Worm (Caenorhabditis elegans) whole organism, young adult: Measurements from ENCODE around the gene dylt-2.

ENCODE experiments used
- B0035.1 ChIP-seq: sonication (generic microtip); optimal IDR thresholded peaks from 2 replicates; lab custom pipeline; 2016; ENCODE audit warnings: missing genetic modification characterization, mild to moderate bottlenecking, missing compliant biosample characterization, missing genotype, missing genetic modification reagents
- F57C9.4 ChIP-seq: sonication (generic microtip); optimal IDR thresholded peaks from 2 replicates; lab custom pipeline; 2017; ENCODE audit warnings: mild to moderate bottlenecking, missing genetic modification characterization, missing compliant biosample characterization
- T07F8.4 ChIP-seq: sonication (generic microtip); optimal IDR thresholded peaks from 2 replicates; lab custom pipeline; 2016; ENCODE audit warnings: mild to moderate bottlenecking, missing genetic modification characterization, moderate library complexity, missing compliant biosample characterization
- T26A5.8 ChIP-seq: sonication (generic microtip); optimal IDR thresholded peaks from 2 replicates; lab custom pipeline; 2016; ENCODE audit warnings: missing genetic modification characterization, missing compliant biosample characterization
- Y56A3A.18 ChIP-seq: fragments of 200-800 bp; sonication (Bioruptor generic); IDR thresholded peaks from 2 replicates; pipeline ENCODE4 v1.3.6; 2022; ENCODE audit warnings: missing genetic modification reagents, missing genetic modification characterization, missing compliant biosample characterization
- ZK185.1 ChIP-seq: sonication (generic microtip); optimal IDR thresholded peaks from 2 replicates; lab custom pipeline; 2016; ENCODE audit warnings: mild to moderate bottlenecking, missing genetic modification characterization, missing compliant biosample characterization; ENCODE audit not compliant: poor library complexity, severe bottlenecking
- aptf-2 ChIP-seq: fragments of 200-800 bp; sonication (Bioruptor generic); conservative IDR thresholded peaks from 2 replicates; pipeline ENCODE4 v1.3.6; 2022; ENCODE audit warnings: missing genetic modification reagents, missing genetic modification characterization, missing compliant biosample characterization
- atf-7 ChIP-seq: sonication (generic microtip); optimal IDR thresholded peaks from 2 replicates; lab custom pipeline; 2017; ENCODE audit warnings: mild to moderate bottlenecking, missing genetic modification characterization, missing compliant biosample characterization
- attf-3 ChIP-seq: fragments of 200-800 bp; sonication (Bioruptor generic); conservative IDR thresholded peaks from 2 replicates; pipeline ENCODE4 v1.3.6; 2022; ENCODE audit warnings: missing genetic modification reagents, missing genetic modification characterization, missing compliant biosample characterization
- attf-6 ChIP-seq: fragments of 200-800 bp; sonication (Bioruptor generic); IDR thresholded peaks from 2 replicates; pipeline ENCODE4 v1.3.6; 2022; ENCODE audit warnings: missing genetic modification reagents, missing genetic modification characterization, missing compliant biosample characterization
- bed-1 ChIP-seq: fragments of 200-800 bp; sonication (Bioruptor generic); IDR thresholded peaks from 2 replicates; pipeline ENCODE4 v1.3.6; 2022; ENCODE audit warnings: missing genetic modification reagents, missing genetic modification characterization, missing compliant biosample characterization
- ccch-3 ChIP-seq: fragments of 200-800 bp; sonication (Bioruptor generic); optimal IDR thresholded peaks from 2 replicates; lab custom pipeline; 2018; ENCODE audit warnings: mild to moderate bottlenecking, missing genetic modification characterization, missing compliant biosample characterization
- cebp-1 ChIP-seq, 2 experiments: fragments of 200-800 bp in 1 of 2; sonication (Bioruptor generic) in 1 of 2; sonication (generic microtip) in 1 of 2; IDR thresholded peaks in 1 of 2; optimal IDR thresholded peaks in 1 of 2; 2 replicates each; pipeline versions ENCODE4 v1.3.6 to Lab custom; 2017 to 2022; ENCODE audit warnings: missing compliant biosample characterization in 2 of 2, missing genetic modification characterization in 2 of 2, mild to moderate bottlenecking in 1 of 2, missing genetic modification reagents in 1 of 2, moderate library complexity in 1 of 2
- cebp-2 ChIP-seq: fragments of 200-800 bp; sonication (Bioruptor generic); IDR thresholded peaks from 2 replicates; pipeline ENCODE4 v1.3.6; 2022; ENCODE audit warnings: missing genetic modification characterization, missing compliant biosample characterization
- ceh-100 ChIP-seq: fragments of 200-800 bp; sonication (Bioruptor generic); IDR thresholded peaks from 2 replicates; pipeline ENCODE4 v1.3.6; 2022; ENCODE audit warnings: missing genetic modification reagents, missing genetic modification characterization, missing compliant biosample characterization
- ceh-91 ChIP-seq: fragments of 200-800 bp; sonication (Bioruptor generic); IDR thresholded peaks from 2 replicates; pipeline ENCODE4 v1.3.6; 2022; ENCODE audit warnings: missing genetic modification reagents, missing genetic modification characterization, missing compliant biosample characterization
- chd-7 ChIP-seq: sonication (generic microtip); optimal IDR thresholded peaks from 2 replicates; lab custom pipeline; 2016; ENCODE audit warnings: mild to moderate bottlenecking, missing genetic modification characterization, moderate library complexity, missing compliant biosample characterization
- die-1 ChIP-seq: sonication (generic microtip); optimal IDR thresholded peaks from 2 replicates; lab custom pipeline; 2016; ENCODE audit warnings: missing genotype, mild to moderate bottlenecking, missing genetic modification characterization, missing compliant biosample characterization
- dpff-1 ChIP-seq: sonication (generic microtip); optimal IDR thresholded peaks from 2 replicates; lab custom pipeline; 2017; ENCODE audit warnings: mild to moderate bottlenecking, missing genetic modification characterization, missing compliant biosample characterization
- him-1 ChIP-seq: sonication (generic microtip); optimal IDR thresholded peaks from 2 replicates; lab custom pipeline; 2016; ENCODE audit warnings: missing genotype, missing genetic modification reagents, missing genetic modification characterization, missing compliant biosample characterization
- hmg-20 ChIP-seq: fragments of 200-800 bp; sonication (Bioruptor generic); IDR thresholded peaks from 2 replicates; pipeline ENCODE4 v1.3.6; 2022; ENCODE audit warnings: missing genetic modification reagents, missing genetic modification characterization, missing compliant biosample characterization
- lag-1 ChIP-seq: fragments of 200-800 bp; sonication (Bioruptor generic); IDR thresholded peaks from 2 replicates; pipeline ENCODE4 v1.3.6; 2022; ENCODE audit warnings: missing genetic modification reagents, missing genetic modification characterization, missing compliant biosample characterization
- lin-54 ChIP-seq: fragments of 200-800 bp; sonication (Bioruptor generic); optimal IDR thresholded peaks from 2 replicates; lab custom pipeline; 2018; ENCODE audit warnings: mild to moderate bottlenecking, missing genetic modification characterization, missing compliant biosample characterization
- lsl-1 ChIP-seq: fragments of 200-800 bp; sonication (Bioruptor generic); optimal IDR thresholded peaks from 2 replicates; lab custom pipeline; 2018; ENCODE audit warnings: mild to moderate bottlenecking, missing genetic modification characterization, moderate library complexity, missing compliant biosample characterization
- lsy-27 ChIP-seq: sonication (generic microtip); optimal IDR thresholded peaks from 2 replicates; lab custom pipeline; 2017; ENCODE audit warnings: missing genetic modification characterization, mild to moderate bottlenecking, missing compliant biosample characterization, antibody characterized with exemption, missing genotype, borderline replicate concordance; ENCODE audit not compliant: insufficient read depth
- madf-6 ChIP-seq: fragments of 200-800 bp; sonication (Bioruptor generic); IDR thresholded peaks from 2 replicates; pipeline ENCODE4 v1.3.6; 2022; ENCODE audit warnings: missing genetic modification reagents, missing genetic modification characterization, missing compliant biosample characterization
- madf-8 ChIP-seq: fragments of 200-800 bp; sonication (Bioruptor generic); conservative IDR thresholded peaks from 2 replicates; pipeline ENCODE4 v1.3.6; 2022; ENCODE audit warnings: missing genetic modification reagents, missing genetic modification characterization, missing compliant biosample characterization
- mcd-1 ChIP-seq: fragments of 200-800 bp; sonication (Bioruptor generic); IDR thresholded peaks from 2 replicates; pipeline ENCODE4 v1.3.6; 2022; ENCODE audit warnings: missing genetic modification reagents, missing genetic modification characterization, missing compliant biosample characterization
- nfyb-1 ChIP-seq: fragments of 200-800 bp; sonication (Bioruptor generic); IDR thresholded peaks from 2 replicates; pipeline ENCODE4 v1.3.6; 2022; ENCODE audit warnings: missing genetic modification reagents, missing genetic modification characterization, missing compliant biosample characterization
- nhr-179 ChIP-seq: sonication (generic microtip); optimal IDR thresholded peaks from 2 replicates; lab custom pipeline; 2016; ENCODE audit warnings: mild to moderate bottlenecking, missing genetic modification characterization, missing compliant biosample characterization
- nhr-80 ChIP-seq: sonication (generic microtip); optimal IDR thresholded peaks from 2 replicates; lab custom pipeline; 2016; ENCODE audit warnings: missing genetic modification characterization, missing compliant biosample characterization
- repo-1 ChIP-seq: sonication (generic microtip); optimal IDR thresholded peaks from 2 replicates; lab custom pipeline; 2017; ENCODE audit warnings: mild to moderate bottlenecking, missing genetic modification characterization, missing compliant biosample characterization
- sea-2 ChIP-seq: fragments of 200-800 bp; sonication (Bioruptor generic); IDR thresholded peaks from 2 replicates; pipeline ENCODE4 v1.3.6; 2022; ENCODE audit warnings: missing genetic modification characterization, missing compliant biosample characterization
- unc-130 ChIP-seq: sonication (generic microtip); optimal IDR thresholded peaks from 2 replicates; lab custom pipeline; 2016; ENCODE audit warnings: missing genetic modification reagents, missing genetic modification characterization, missing compliant biosample characterization
- xnd-1 ChIP-seq: sonication (generic microtip); optimal IDR thresholded peaks from 2 replicates; lab custom pipeline; 2016; ENCODE audit warnings: missing genotype, missing genetic modification reagents, missing genetic modification characterization, missing compliant biosample characterization
- ztf-22 ChIP-seq: fragments of 200-800 bp; sonication (Bioruptor generic); optimal IDR thresholded peaks from 2 replicates; lab custom pipeline; 2018; ENCODE audit warnings: mild to moderate bottlenecking, missing genetic modification characterization, moderate library complexity, missing compliant biosample characterization
- ztf-25 ChIP-seq: fragments of 200-800 bp; sonication (Bioruptor generic); IDR thresholded peaks from 2 replicates; pipeline ENCODE4 v1.3.6; 2022; ENCODE audit warnings: missing genetic modification reagents, missing genetic modification characterization, missing compliant biosample characterization

Gene dylt-2

DNA sequence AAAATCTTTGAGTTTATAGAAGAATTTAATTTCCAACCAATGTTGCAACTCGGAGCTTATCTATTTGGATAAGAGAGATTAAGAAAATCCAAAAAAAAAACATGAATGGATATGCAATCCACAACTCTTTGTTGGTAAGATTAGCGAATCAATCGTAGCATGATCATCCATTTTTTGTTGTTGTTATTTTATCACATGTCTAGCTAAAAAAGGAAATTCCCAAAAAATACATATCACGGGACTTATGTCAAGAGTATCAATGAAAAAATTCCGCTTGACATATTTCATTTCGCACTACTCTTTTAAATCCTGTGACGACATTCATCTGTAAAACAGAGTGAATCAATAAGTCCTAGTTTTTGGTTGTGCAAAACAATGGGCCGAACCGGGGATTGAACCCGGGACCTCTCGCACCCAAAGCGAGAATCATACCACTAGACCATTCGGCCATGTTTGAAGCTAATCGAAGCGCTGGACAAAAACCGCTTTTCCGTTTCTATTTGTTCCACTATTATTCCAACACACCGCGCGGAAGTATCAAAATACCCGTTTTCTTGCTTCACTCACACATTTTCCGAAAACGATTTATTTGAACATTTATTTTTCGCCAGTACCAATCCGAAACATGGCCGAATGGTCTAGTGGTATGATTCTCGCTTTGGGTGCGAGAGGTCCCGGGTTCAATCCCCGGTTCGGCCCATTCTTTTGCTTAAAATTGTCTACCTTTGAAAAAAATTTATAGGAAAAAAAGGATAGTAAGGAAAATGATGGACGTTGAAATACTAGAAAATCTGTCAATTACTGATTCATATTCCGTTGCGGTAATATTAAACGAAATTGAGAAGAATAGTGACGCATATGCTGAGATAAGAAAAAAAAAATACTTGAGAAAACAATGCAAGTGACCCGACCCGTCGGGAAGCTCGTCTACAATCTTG lies 29.4 kb upstream of the dylt-2 start (continued):
- TF ChIP-seq sea-2 (GFP tag; lab: Robert Waterston, UW) (no peak), him-1 (tag; lab: Kevin White, UChicago) (peak; percentile 46), ZK185.1 (tag; lab: Kevin White, UChicago) (peak; percentile 54), cebp-2 (GFP tag; lab: Robert Waterston, UW) (no peak), madf-6 (no peak), hmg-20 (GFP tag; lab: Robert Waterston, UW) (no peak), T07F8.4 (tag; lab: Kevin White, UChicago) (peak; percentile 49), repo-1 (no peak)

ce11 chrX:8963469-8963868 lies 23.5 kb upstream of the dylt-2 start:
- TF ChIP-seq dpff-1 (no peak), cebp-1 (GFP tag; IDR thresholded peaks at IDR 0.05; lab: Robert Waterston, UW) (no peak), cebp-1 (tag; optimal IDR thresholded peaks at IDR 0.05; lab: Kevin White, UChicago) (no peak), aptf-2 (GFP tag; lab: Robert Waterston, UW) (no peak), ceh-100 (GFP tag; lab: Robert Waterston, UW) (no peak), nhr-80 (no peak), lag-1 (no peak), xnd-1 (tag; lab: Kevin White, UChicago) (no peak), attf-6 (GFP tag; lab: Robert Waterston, UW) (no peak), ztf-22 (GFP tag; lab: Kevin White, UChicago) (no peak), ceh-91 (GFP tag; lab: Robert Waterston, UW) (no peak), B0035.1 (tag; lab: Kevin White, UChicago) (no peak), attf-3 (no peak), lin-54 (no peak), mcd-1 (GFP tag; lab: Robert Waterston, UW) (no peak)

DNA sequence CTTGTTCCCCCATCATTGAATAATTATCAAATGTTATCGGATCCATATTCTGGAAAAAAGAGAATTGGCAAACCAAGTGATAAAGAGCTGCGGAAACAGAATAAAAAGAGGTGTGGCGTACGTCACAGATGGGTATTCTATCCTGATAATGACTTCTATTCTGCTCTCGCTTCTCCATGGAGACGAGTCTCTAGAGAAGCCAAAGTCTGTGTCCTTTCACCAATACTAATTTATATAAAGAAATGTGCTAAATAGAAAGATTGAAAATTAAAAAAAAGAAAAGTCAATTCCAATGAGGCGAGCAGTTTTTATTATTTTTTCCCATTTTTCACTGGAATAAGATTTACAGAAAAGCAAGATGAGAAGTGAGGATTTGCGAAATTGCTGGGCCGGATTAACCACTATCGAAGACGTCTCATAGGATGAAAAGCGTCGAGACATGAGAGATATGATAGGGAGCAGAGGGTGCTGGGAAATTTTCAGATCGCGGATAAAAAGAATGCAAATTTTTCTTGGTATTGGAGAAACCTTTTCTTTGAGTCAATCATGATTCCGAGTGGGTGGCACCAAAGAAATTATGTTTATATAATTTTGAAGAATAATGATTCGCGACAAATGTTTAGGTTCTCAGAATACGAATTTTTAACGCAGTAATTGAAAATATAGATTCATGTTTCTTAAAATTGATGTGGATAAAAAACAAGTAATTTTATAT lies 21.3 kb upstream of the dylt-2 start, which contains the start of gene aexr-3:
TSS of gene aexr-3 (minus strand) at position 51 of the 715 bp plus-strand sequence.
- TF ChIP-seq lsl-1 (GFP tag; lab: Kevin White, UChicago) = no peak

- TF ChIP-seq ztf-25 (GFP tag; lab: Robert Waterston, UW) (no peak), atf-7 (tag; lab: Kevin White, UChicago) (no peak), bed-1 (GFP tag; lab: Robert Waterston, UW) (no peak), unc-130 (GFP tag; lab: Kevin White, UChicago) (no peak), lsy-27 (tag; lab: Kevin White, UChicago) (no peak), ztf-22 (GFP tag; lab: Kevin White, UChicago) (no peak), cebp-2 (GFP tag; lab: Robert Waterston, UW) (no peak), T26A5.8 (no peak), die-1 (tag; lab: Kevin White, UChicago) (no peak), F57C9.4 (tag; lab: Kevin White, UChicago) (no peak), nfyb-1 (GFP tag; lab: Robert Waterston, UW) (no peak), madf-8 (GFP tag; lab: Robert Waterston, UW) (no peak), ccch-3 (GFP tag; lab: Kevin White, UChicago) (no peak), nhr-179 (tag; lab: Kevin White, UChicago) (no peak), Y56A3A.18 (no peak), chd-7 (tag; lab: Kevin White, UChicago) (no peak)
Observed at ce11 chrX:8957974-8958373, 18.0 kb upstream of the dylt-2 start.
